Worm (Caenorhabditis elegans) whole organism, L3 larva: ENCODE results near the gene gcy-19.

Experiments used
- lsy-12 ChIP-seq: sonication (generic microtip); optimal IDR thresholded peaks from 2 replicates; lab custom pipeline; 2016; ENCODE audit warnings: mild to moderate bottlenecking, missing genetic modification characterization, missing compliant biosample characterization
- mdl-1 ChIP-seq: fragments of 150-350 bp; optimal IDR thresholded peaks from 2 replicates; lab custom pipeline; 2014; ENCODE audit warnings: missing biosample characterization, missing genetic modification characterization
- nhr-11 ChIP-seq: fragments of 150-350 bp; optimal IDR thresholded peaks from 2 replicates; lab custom pipeline; 2014; ENCODE audit warnings: missing biosample characterization, missing genetic modification characterization

DNA sequence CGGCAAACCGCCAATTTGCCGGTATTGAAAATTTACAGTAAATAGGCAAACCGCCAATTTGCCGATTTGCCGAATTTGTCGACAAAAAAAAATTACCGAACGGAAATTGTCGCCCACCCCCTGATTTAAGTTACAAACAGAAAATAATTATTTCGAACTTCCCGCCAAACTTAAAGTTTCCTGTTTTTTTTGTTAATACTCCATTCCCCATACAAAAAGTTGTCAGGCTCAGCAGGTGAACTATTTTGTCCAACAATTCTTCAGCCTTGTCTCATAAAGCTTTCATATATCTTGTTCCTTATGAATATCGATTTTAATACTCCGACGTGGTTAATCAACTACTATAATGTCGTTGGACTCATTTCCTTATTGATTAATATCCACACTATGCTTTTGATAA is 55.7 kb downstream of the gcy-19 start, which contains the start of gene sri-50:
- TF ChIP-seq lsy-12 (tag; lab: Kevin White, UChicago) (no peak), mdl-1 (tag; lab: Kevin White, UChicago) (no peak), nhr-11 (tag; lab: Kevin White, UChicago) (no peak)
